Worm (Caenorhabditis elegans) whole organism, L4 larva: Measurements from ENCODE around the gene cyp-13B1.

Experiments used
- D1046.2 ChIP-seq: fragments of 200-800 bp; sonication (Bioruptor generic); IDR thresholded peaks from 2 replicates; pipeline ENCODE4 v1.3.6; 2022; ENCODE audit warnings: missing genetic modification characterization, missing compliant biosample characterization
- F37D6.2 ChIP-seq: sonication (generic microtip); optimal IDR thresholded peaks from 2 replicates; lab custom pipeline; 2016; ENCODE audit warnings: mild to moderate bottlenecking, missing genetic modification characterization, missing compliant biosample characterization
- T26A8.4 ChIP-seq: fragments of 200-800 bp; sonication (Bioruptor generic); IDR thresholded peaks from 2 replicates; pipeline ENCODE4 v1.3.6; 2022; ENCODE audit warnings: missing genetic modification characterization, missing compliant biosample characterization
- Y105C5A.15 ChIP-seq: fragments of 200-800 bp; sonication (Bioruptor generic); IDR thresholded peaks from 2 replicates; pipeline ENCODE4 v1.3.6; 2022; ENCODE audit warnings: missing genetic modification characterization, missing compliant biosample characterization
- ZK337.2 ChIP-seq: fragments of 200-800 bp; sonication (Bioruptor generic); IDR thresholded peaks from 2 replicates; pipeline ENCODE4 v1.3.6; 2022; ENCODE audit warnings: missing genetic modification reagents, missing genetic modification characterization, missing compliant biosample characterization
- ZK546.5 ChIP-seq, 2 experiments: sonication (generic microtip); optimal IDR thresholded peaks; 2 replicates each; lab custom pipeline; 2017; ENCODE audit warnings: missing biosample characterization in 2 of 2, missing genetic modification characterization in 2 of 2
- aly-2 ChIP-seq: sonication (generic microtip); optimal IDR thresholded peaks from 2 replicates; lab custom pipeline; 2018; ENCODE audit warnings: missing biosample characterization, missing genetic modification characterization
- ama-1 ChIP-seq: fragments of 150-350 bp; optimal IDR thresholded peaks from 2 replicates; lab custom pipeline; 2014; ENCODE audit warnings: inconsistent platforms, mixed read lengths
- arid-1 ChIP-seq: fragments of 200-800 bp; sonication (Bioruptor generic); conservative IDR thresholded peaks from 2 replicates; pipeline ENCODE4 v1.3.6; 2022; ENCODE audit warnings: missing genetic modification reagents, missing genetic modification characterization, missing compliant biosample characterization
- ceh-28 ChIP-seq: fragments of 150-350 bp; optimal IDR thresholded peaks from 2 replicates; lab custom pipeline; 2014; ENCODE audit warnings: missing biosample characterization, missing genetic modification reagents, missing genetic modification characterization
- ces-1 ChIP-seq: fragments of 150-350 bp; sonication (generic microtip); optimal IDR thresholded peaks from 4 replicates; lab custom pipeline; 2014; ENCODE audit warnings: missing biosample characterization, missing genetic modification reagents, missing genetic modification characterization
- ctbp-1 ChIP-seq: fragments of 200-800 bp; sonication (Bioruptor generic); IDR thresholded peaks from 2 replicates; pipeline ENCODE4 v1.3.6; 2022; ENCODE audit warnings: missing genetic modification reagents, missing genetic modification characterization, missing compliant biosample characterization
- dmd-6 ChIP-seq: fragments of 200-800 bp; sonication (Bioruptor generic); IDR thresholded peaks from 2 replicates; pipeline ENCODE4 v1.3.6; 2022; ENCODE audit warnings: missing genetic modification reagents, missing genetic modification characterization, missing compliant biosample characterization
- dmd-8 ChIP-seq: fragments of 200-800 bp; sonication (Bioruptor generic); IDR thresholded peaks from 2 replicates; pipeline ENCODE4 v1.3.6; 2022; ENCODE audit warnings: missing genetic modification characterization, missing compliant biosample characterization
- dmd-9 ChIP-seq: fragments of 200-800 bp; sonication (Bioruptor generic); IDR thresholded peaks from 2 replicates; pipeline ENCODE4 v1.3.6; 2022; ENCODE audit warnings: missing genetic modification reagents, missing genetic modification characterization, missing compliant biosample characterization
- egl-27 ChIP-seq: sonication (generic microtip); optimal IDR thresholded peaks from 3 replicates; lab custom pipeline; 2017; ENCODE audit warnings: missing biosample characterization, missing genetic modification reagents, missing genetic modification characterization
- egl-43 ChIP-seq: fragments of 200-800 bp; sonication (Bioruptor generic); IDR thresholded peaks from 2 replicates; pipeline ENCODE4 v1.3.6; 2022; ENCODE audit warnings: missing genetic modification reagents, missing genetic modification characterization, missing compliant biosample characterization
- fkh-10 ChIP-seq: fragments of 150-350 bp; optimal IDR thresholded peaks from 2 replicates; lab custom pipeline; 2014; ENCODE audit warnings: missing biosample characterization, missing genetic modification reagents, missing genetic modification characterization
- fos-1 ChIP-seq: fragments of 150-350 bp; optimal IDR thresholded peaks from 2 replicates; lab custom pipeline; 2014; ENCODE audit warnings: missing biosample characterization, missing genetic modification characterization
- gei-8 ChIP-seq: fragments of 200-800 bp; sonication (Bioruptor generic); optimal IDR thresholded peaks from 2 replicates; lab custom pipeline; 2018; ENCODE audit warnings: mild to moderate bottlenecking, missing genetic modification characterization, missing compliant biosample characterization
- hif-1 ChIP-seq, 2 experiments: sonication (generic microtip); optimal IDR thresholded peaks; 2 replicates each; lab custom pipeline; 2016 to 2017; ENCODE audit warnings: missing compliant biosample characterization in 2 of 2, missing genetic modification characterization in 2 of 2, missing genetic modification reagents in 2 of 2, missing genotype in 2 of 2, mild to moderate bottlenecking in 1 of 2
- hmg-1.1 ChIP-seq: fragments of 200-800 bp; sonication (Bioruptor generic); IDR thresholded peaks from 2 replicates; pipeline ENCODE4 v1.3.6; 2022; ENCODE audit warnings: missing genetic modification reagents, missing genetic modification characterization, missing compliant biosample characterization
- jun-1 ChIP-seq: fragments of 150-350 bp; optimal IDR thresholded peaks from 2 replicates; lab custom pipeline; 2014; ENCODE audit warnings: missing biosample characterization, missing genetic modification reagents, missing genetic modification characterization
- lim-7 ChIP-seq: fragments of 200-800 bp; sonication (Bioruptor generic); IDR thresholded peaks from 2 replicates; pipeline ENCODE4 v1.3.6; 2022; ENCODE audit warnings: missing genetic modification characterization, missing compliant biosample characterization
- lin-1 ChIP-seq: fragments of 200-800 bp; sonication (Bioruptor generic); IDR thresholded peaks from 2 replicates; pipeline ENCODE4 v1.3.6; 2022; ENCODE audit warnings: missing genetic modification reagents, missing genetic modification characterization, missing compliant biosample characterization
- lin-13 ChIP-seq: fragments of 150-350 bp; optimal IDR thresholded peaks from 2 replicates; lab custom pipeline; 2014; ENCODE audit warnings: missing biosample characterization, missing genetic modification reagents, missing genetic modification characterization
- lin-38 ChIP-seq: fragments of 200-800 bp; sonication (Bioruptor generic); IDR thresholded peaks from 2 replicates; pipeline ENCODE4 v1.3.6; 2022; ENCODE audit warnings: missing genetic modification reagents, missing genetic modification characterization, missing compliant biosample characterization
- lir-3 ChIP-seq: sonication (generic microtip); optimal IDR thresholded peaks from 2 replicates; lab custom pipeline; 2016; ENCODE audit warnings: mild to moderate bottlenecking, missing genetic modification characterization, missing compliant biosample characterization
- madf-5 ChIP-seq, 2 experiments: fragments of 200-800 bp; sonication (Bioruptor generic); IDR thresholded peaks; 2 replicates each; pipeline ENCODE4 v1.3.6; 2022; ENCODE audit warnings: missing compliant biosample characterization in 2 of 2, missing genetic modification characterization in 2 of 2
- mdl-1 ChIP-seq, 2 experiments: fragments of 150-350 bp in 1 of 2; sonication (generic microtip) in 1 of 2; optimal IDR thresholded peaks; 2 replicates each; lab custom pipeline; 2014 to 2017; ENCODE audit warnings: missing biosample characterization in 2 of 2, missing genetic modification characterization in 2 of 2
- mes-2 ChIP-seq: sonication (generic microtip); optimal IDR thresholded peaks from 2 replicates; lab custom pipeline; 2016; ENCODE audit warnings: missing genotype, mild to moderate bottlenecking, missing genetic modification characterization, missing compliant biosample characterization; ENCODE audit not compliant: poor library complexity, severe bottlenecking
- mxl-3 ChIP-seq: fragments of 200-800 bp; sonication (Bioruptor generic); optimal IDR thresholded peaks from 2 replicates; lab custom pipeline; 2018; ENCODE audit warnings: mild to moderate bottlenecking, missing genetic modification characterization, missing compliant biosample characterization
- nhr-10 ChIP-seq: fragments of 150-350 bp; optimal IDR thresholded peaks from 2 replicates; lab custom pipeline; 2014; ENCODE audit warnings: missing biosample characterization, missing genetic modification characterization
- nhr-102 ChIP-seq: sonication (generic microtip); optimal IDR thresholded peaks from 2 replicates; lab custom pipeline; 2016; ENCODE audit warnings: mild to moderate bottlenecking, missing genetic modification characterization, moderate library complexity, missing compliant biosample characterization
- nhr-11 ChIP-seq: fragments of 150-350 bp; optimal IDR thresholded peaks from 2 replicates; lab custom pipeline; 2014; ENCODE audit warnings: missing biosample characterization, missing genetic modification characterization
- nhr-25 ChIP-seq: sonication (generic microtip); optimal IDR thresholded peaks from 2 replicates; lab custom pipeline; 2017; ENCODE audit warnings: missing genetic modification characterization, mild to moderate bottlenecking, missing compliant biosample characterization, antibody characterized with exemption, moderate library complexity, borderline replicate concordance; ENCODE audit not compliant: insufficient read depth
- nhr-42 ChIP-seq: fragments of 200-800 bp; sonication (Bioruptor generic); IDR thresholded peaks from 2 replicates; pipeline ENCODE4 v1.3.6; 2022; ENCODE audit warnings: missing genetic modification characterization, missing compliant biosample characterization
- nhr-48 ChIP-seq: sonication (generic microtip); optimal IDR thresholded peaks from 2 replicates; lab custom pipeline; 2016; ENCODE audit warnings: mild to moderate bottlenecking, missing genetic modification characterization, missing compliant biosample characterization
- nhr-77 ChIP-seq: fragments of 150-350 bp; optimal IDR thresholded peaks from 2 replicates; lab custom pipeline; 2014; ENCODE audit warnings: missing biosample characterization, missing genetic modification characterization
- php-3 ChIP-seq: fragments of 200-800 bp; sonication (Bioruptor generic); IDR thresholded peaks from 2 replicates; pipeline ENCODE4 v1.3.6; 2022; ENCODE audit warnings: missing genetic modification reagents, missing genetic modification characterization, missing compliant biosample characterization
- snpc-1.2 ChIP-seq: fragments of 200-800 bp; sonication (Bioruptor generic); IDR thresholded peaks from 2 replicates; pipeline ENCODE4 v1.3.6; 2022; ENCODE audit warnings: missing genetic modification reagents, missing genetic modification characterization, missing compliant biosample characterization
- snpc-4 ChIP-seq: fragments of 150-350 bp; optimal IDR thresholded peaks from 2 replicates; lab custom pipeline; 2014; ENCODE audit warnings: missing biosample characterization, missing genetic modification characterization
- spr-1 ChIP-seq: sonication (generic microtip); optimal IDR thresholded peaks from 2 replicates; lab custom pipeline; 2016; ENCODE audit warnings: mild to moderate bottlenecking, missing genetic modification characterization, missing compliant biosample characterization
- spr-3 ChIP-seq: fragments of 200-800 bp; sonication (Bioruptor generic); optimal IDR thresholded peaks from 2 replicates; lab custom pipeline; 2018; ENCODE audit warnings: mild to moderate bottlenecking, missing genetic modification characterization, missing compliant biosample characterization
- unc-62 ChIP-seq, 3 experiments: fragments of 150-350 bp in 1 of 3; sonication (generic microtip); optimal IDR thresholded peaks in 2 of 3; peaks in 1 of 3; 1 replicate in 1 of 3; 2 replicates in 2 of 3; lab custom pipeline; 2014 to 2017; ENCODE audit warnings: missing biosample characterization in 3 of 3, missing genetic modification characterization in 3 of 3, missing genetic modification reagents in 3 of 3, missing genotype in 1 of 3
- zfp-2 ChIP-seq: sonication (generic microtip); optimal IDR thresholded peaks from 2 replicates; lab custom pipeline; 2016; ENCODE audit warnings: mild to moderate bottlenecking, missing genetic modification characterization, missing compliant biosample characterization
- ztf-11 ChIP-seq: fragments of 150-350 bp; optimal IDR thresholded peaks from 2 replicates; lab custom pipeline; 2014; ENCODE audit warnings: missing biosample characterization, missing genetic modification characterization
- ztf-7 ChIP-seq: fragments of 150-350 bp; optimal IDR thresholded peaks from 2 replicates; lab custom pipeline; 2014; ENCODE audit warnings: missing biosample characterization, missing genetic modification characterization

Gene cyp-13B1

DNA sequence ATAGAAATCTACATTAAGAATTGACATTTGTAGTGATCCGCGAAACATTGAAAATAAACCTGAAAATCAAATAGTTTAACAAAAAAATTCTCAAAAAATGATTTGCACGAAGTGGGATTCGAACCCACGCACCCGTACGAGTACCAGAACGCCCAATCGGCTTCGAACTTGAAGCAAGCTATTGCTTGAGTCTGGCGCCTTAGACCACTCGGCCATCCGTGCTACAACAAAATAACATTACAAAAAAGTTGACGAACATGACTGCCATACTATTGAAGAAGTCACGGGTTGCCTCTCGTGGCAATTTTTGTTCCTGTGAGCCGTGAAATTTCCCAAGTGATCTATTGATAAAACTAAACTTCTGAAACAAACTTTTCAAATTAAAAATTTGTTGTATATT is 33.8 kb upstream of the cyp-13B1 start (continued):
- TF ChIP-seq jun-1 (tag; lab: Kevin White, UChicago), result no peak
- TF ChIP-seq nhr-10 (tag; lab: Kevin White, UChicago), result no peak
- no peak for TF ChIP-seq unc-62 (GFP tag; optimal IDR thresholded peaks at IDR 0.05 in 1 of 2; lab: Kevin White, UChicago)
- no peak for TF ChIP-seq unc-62 (tag; optimal IDR thresholded peaks at IDR 0.05; lab: Kevin White, UChicago)
- peak; percentile 35 for TF ChIP-seq lin-38
- peak; percentile 72 for TF ChIP-seq egl-43 (GFP tag; lab: Robert Waterston, UW)
- TF ChIP-seq Y105C5A.15 (GFP tag; lab: Robert Waterston, UW), result no peak
- no peak for TF ChIP-seq ceh-28 (tag; lab: Kevin White, UChicago)
- TF ChIP-seq egl-27 (tag; lab: Kevin White, UChicago), result no peak
- no peak for TF ChIP-seq php-3
- no peak for TF ChIP-seq dmd-6 (GFP tag; lab: Robert Waterston, UW)
- TF ChIP-seq lir-3 (tag; lab: Kevin White, UChicago), result no peak
- TF ChIP-seq nhr-11, result no peak
- no peak for TF ChIP-seq dmd-9 (GFP tag; lab: Robert Waterston, UW)
- no peak for TF ChIP-seq zfp-2 (tag; lab: Kevin White, UChicago)
- TF ChIP-seq ztf-11, result no peak
- TF ChIP-seq mes-2, result no peak
- peak; percentile 80 for TF ChIP-seq snpc-1.2 (GFP tag; lab: Robert Waterston, UW)
- 0 out of 2 replicates have a peak, but pooled peaks have one; percentile 21 for TF ChIP-seq D1046.2
- TF ChIP-seq nhr-102 (tag; lab: Kevin White, UChicago), result no peak
- 0 out of 2 replicates have a peak, but pooled peaks have one; percentile 46 for TF ChIP-seq lim-7 (GFP tag; lab: Robert Waterston, UW)
- TF ChIP-seq spr-3, result no peak
- TF ChIP-seq ama-1 (lab: Kevin White, UChicago), result no peak
- TF ChIP-seq gei-8 (GFP tag; lab: Kevin White, UChicago), result no peak
- TF ChIP-seq T26A8.4 (GFP tag; lab: Robert Waterston, UW), result no peak
- no peak for TF ChIP-seq lin-1 (GFP tag; lab: Robert Waterston, UW)
- no peak for TF ChIP-seq nhr-42 (GFP tag; lab: Robert Waterston, UW)
- TF ChIP-seq aly-2 (tag; lab: Kevin White, UChicago), result no peak
- TF ChIP-seq F37D6.2, result no peak

- TF ChIP-seq fkh-10 (GFP tag; lab: Kevin White, UChicago) (peak; percentile 32), D1046.2 (0 out of 2 replicates have a peak, but pooled peaks have one; percentile 69), mxl-3 (GFP tag; lab: Kevin White, UChicago) (peak; percentile 38), ZK337.2 (GFP tag; lab: Robert Waterston, UW) (peak; percentile 63), egl-43 (GFP tag; lab: Robert Waterston, UW) (peak; percentile 83), dmd-6 (GFP tag; lab: Robert Waterston, UW) (peak; percentile 65), mdl-1 (tag; optimal IDR thresholded peaks at IDR 0.05; lab: Kevin White, UChicago) (peak in 1 of 2 experiments; percentile 29), snpc-1.2 (GFP tag; lab: Robert Waterston, UW) (peak; percentile 81), fos-1 (tag; lab: Kevin White, UChicago) (no peak), nhr-48 (tag; lab: Kevin White, UChicago) (peak; percentile 31), arid-1 (GFP tag; lab: Robert Waterston, UW) (0 out of 2 replicates have a peak, but pooled peaks have one; percentile 53), ztf-7 (tag; lab: Kevin White, UChicago) (peak; percentile 51), snpc-4 (tag; lab: Kevin White, UChicago) (no peak), ama-1 (lab: Kevin White, UChicago) (no peak), lim-7 (GFP tag; lab: Robert Waterston, UW) (peak; percentile 63), hif-1 (tag; optimal IDR thresholded peaks at IDR 0.05; lab: Kevin White, UChicago) (no peak), dmd-8 (GFP tag; lab: Robert Waterston, UW) (0 out of 2 replicates have a peak, but pooled peaks have one; percentile 61), jun-1 (tag; lab: Kevin White, UChicago) (peak; percentile 20), ctbp-1 (0 out of 2 replicates have a peak, but pooled peaks have one; percentile 14), lin-13 (GFP tag; lab: Kevin White, UChicago) (peak; percentile 25), nhr-102 (tag; lab: Kevin White, UChicago) (peak; percentile 56), nhr-25 (no peak), hmg-1.1 (GFP tag; lab: Robert Waterston, UW) (peak; percentile 89), dmd-9 (GFP tag; lab: Robert Waterston, UW) (no peak), spr-1 (tag; lab: Kevin White, UChicago) (peak; percentile 44), gei-8 (GFP tag; lab: Kevin White, UChicago) (no peak), lin-38 (peak; percentile 56; the same call in 1 of the 2 replicates), madf-5 (GFP tag; IDR thresholded peaks at IDR 0.05; lab: Robert Waterston, UW) (0 out of 4 replicates have a peak, but pooled peaks of 1 of the 2 experiments have one; percentile 39), php-3 (peak; percentile 27; the same call in 1 of the 2 replicates), ZK546.5 (tag; optimal IDR thresholded peaks at IDR 0.05; lab: Kevin White, UChicago) (no peak), nhr-77 (tag; lab: Kevin White, UChicago) (peak; percentile 19), ces-1 (GFP tag; lab: Kevin White, UChicago) (no peak)
These were observed 33.0 kb upstream of the cyp-13B1 start for ce11 chrX:13442446-13442845.
